Worm (Caenorhabditis elegans): Measurements from ENCODE around the gene C27B7.6.

The C27B7.6 gene

ce11 chrIV:8923381-8923780 is 17.2 kb upstream of the C27B7.6 start:
- TF ChIP-seq dmd-6 (GFP tag; IDR thresholded peaks at IDR 0.05) (no peak), snpc-1.2 (GFP tag; IDR thresholded peaks at IDR 0.05) (peak; percentile 53; the same call in 1 of the 2 replicates)

- peak; percentile 56 for TF ChIP-seq mes-2 (tag; optimal IDR thresholded peaks at IDR 0.05; ENCODE audit: poor library complexity, severe bottlenecking)
- no peak for TF ChIP-seq F49E8.2 (tag; optimal IDR thresholded peaks at IDR 0.05; ENCODE audit: borderline replicate concordance)
- peak; percentile 82 for TF ChIP-seq D1046.2 (GFP tag; IDR thresholded peaks at IDR 0.05)
- no peak for TF ChIP-seq lin-1 (GFP tag; IDR thresholded peaks at IDR 0.05)
- TF ChIP-seq ztf-7 (tag; optimal IDR thresholded peaks at IDR 0.05) = no peak
- peak; percentile 3 for TF ChIP-seq hlh-30 (tag; optimal IDR thresholded peaks at IDR 0.05; ENCODE audit: insufficient read depth)
- TF ChIP-seq unc-62 (GFP tag; optimal IDR thresholded peaks at IDR 0.05 in 1 of 2) = peak in 1 of 2 experiments; percentile 15
- no peak for TF ChIP-seq unc-62 (tag; optimal IDR thresholded peaks at IDR 0.05)
- TF ChIP-seq daf-16 (GFP tag; optimal IDR thresholded peaks at IDR 0.05) = no peak
- TF ChIP-seq daf-16 (tag; optimal IDR thresholded peaks at IDR 0.05) = peak; percentile 20
- 0 out of 2 replicates have a peak, but pooled peaks have one; percentile 43 for TF ChIP-seq hmg-1.1 (GFP tag; IDR thresholded peaks at IDR 0.05)
- TF ChIP-seq nhr-25 (tag; optimal IDR thresholded peaks at IDR 0.05; ENCODE audit: borderline replicate concordance, insufficient read depth) = peak; percentile 41
- no peak for TF ChIP-seq gei-8 (GFP tag; optimal IDR thresholded peaks at IDR 0.05)
- TF ChIP-seq mdl-1 (tag; optimal IDR thresholded peaks at IDR 0.05) = peak in 1 of 2 experiments; percentile 46
- TF ChIP-seq Y48G9A.11 (GFP tag; IDR thresholded peaks at IDR 0.05) = no peak
- TF ChIP-seq nhr-77 (tag; optimal IDR thresholded peaks at IDR 0.05) = peak; percentile 2
- TF ChIP-seq mxl-3 (GFP tag; optimal IDR thresholded peaks at IDR 0.05) = peak; percentile 53
- TF ChIP-seq hlh-11 (tag; optimal IDR thresholded peaks at IDR 0.05) = peak; percentile 39
- TF ChIP-seq nhr-28 (tag; optimal IDR thresholded peaks at IDR 0.05) = peak; percentile 58
- TF ChIP-seq R02D3.7 (tag; optimal IDR thresholded peaks at IDR 0.05) = no peak
- TF ChIP-seq mdt-29 (GFP tag; IDR thresholded peaks at IDR 0.05) = peak; percentile 41; the same call in 1 of the 2 replicates
- TF ChIP-seq Y5F2A.4 (GFP tag; optimal IDR thresholded peaks at IDR 0.05) = no peak
- TF ChIP-seq dve-1 (tag; optimal IDR thresholded peaks at IDR 0.05; ENCODE audit: insufficient read depth) = peak; percentile 19
- peak; percentile 50 for TF ChIP-seq ceh-28 (tag; optimal IDR thresholded peaks at IDR 0.05)
Observed at ce11 chrIV:8921956-8922355, 15.8 kb upstream of the C27B7.6 start, which contains the start of gene D1046.16. TSS of gene D1046.16 (plus strand) at chrIV:8922150.

ce11 chrIV:8921166-8921565 is 15.0 kb upstream of the C27B7.6 start:
- TF ChIP-seq dmd-9 (GFP tag; IDR thresholded peaks at IDR 0.05) = no peak
- TF ChIP-seq vab-7 (GFP tag; IDR thresholded peaks at IDR 0.05) = no peak
- no peak for TF ChIP-seq zag-1 (tag; optimal IDR thresholded peaks at IDR 0.05)
- TF ChIP-seq pha-4 (GFP tag; IDR thresholded peaks at IDR 0.05) = no peak
- no peak for TF ChIP-seq pha-4 (tag; optimal IDR thresholded peaks at IDR 0.05)
- no peak for TF ChIP-seq F49E8.2 (tag; optimal IDR thresholded peaks at IDR 0.05; ENCODE audit: borderline replicate concordance)
- no peak for TF ChIP-seq mdt-29 (GFP tag; IDR thresholded peaks at IDR 0.05)
- no peak for TF ChIP-seq Y75B8A.6 (GFP tag; IDR thresholded peaks at IDR 0.05)
- TF ChIP-seq set-16 (GFP tag; IDR thresholded peaks at IDR 0.05) = no peak
- TF ChIP-seq madf-5 (GFP tag; IDR thresholded peaks at IDR 0.05) = no peak

ce11 chrIV:8920284-8920806 is 14.2 kb upstream of the C27B7.6 start:
- TF ChIP-seq arid-1 (GFP tag; conservative IDR thresholded peaks at IDR 0.05) = no peak
- no peak for TF ChIP-seq unc-39 (tag; optimal IDR thresholded peaks at IDR 0.05)
- no peak for TF ChIP-seq tra-1 (GFP tag; IDR thresholded peaks at IDR 0.05)
- no peak for TF ChIP-seq mdt-29 (GFP tag; IDR thresholded peaks at IDR 0.05)
- TF ChIP-seq nhr-41 (GFP tag; IDR thresholded peaks at IDR 0.05) = no peak
- no peak for TF ChIP-seq mes-2 (tag; optimal IDR thresholded peaks at IDR 0.05; ENCODE audit: poor library complexity, severe bottlenecking)
- TF ChIP-seq daf-19 (GFP tag; conservative IDR thresholded peaks at IDR 0.05) = no peak
- TF ChIP-seq dmd-6 (GFP tag; IDR thresholded peaks at IDR 0.05) = no peak
- TF ChIP-seq php-3 (GFP tag; IDR thresholded peaks at IDR 0.05) = no peak
- peak; percentile 6 for TF ChIP-seq hlh-30 (tag; optimal IDR thresholded peaks at IDR 0.05; ENCODE audit: insufficient read depth)
- TF ChIP-seq tag-97 (GFP tag; IDR thresholded peaks at IDR 0.05) = no peak
- TF ChIP-seq pqm-1 (tag; optimal IDR thresholded peaks at IDR 0.05) = no peak
- TF ChIP-seq ceh-44 (GFP tag; IDR thresholded peaks at IDR 0.05) = no peak
- TF ChIP-seq lin-13 (GFP tag; optimal IDR thresholded peaks at IDR 0.05) = no peak
- peak; percentile 24 for TF ChIP-seq hlh-11 (tag; optimal IDR thresholded peaks at IDR 0.05)
- no peak for TF ChIP-seq R02D3.7 (tag; optimal IDR thresholded peaks at IDR 0.05)
- TF ChIP-seq cey-2 (tag; optimal IDR thresholded peaks at IDR 0.05; ENCODE audit: borderline replicate concordance, insufficient read depth) = no peak
- TF ChIP-seq Y48G9A.11 (GFP tag; IDR thresholded peaks at IDR 0.05) = no peak
- no peak for TF ChIP-seq set-16 (GFP tag; IDR thresholded peaks at IDR 0.05)
